Fruit fly (Drosophila melanogaster): Measurements from ENCODE around the gene CG17328.

Gene CG17328

dm6 chr2L:16267159-16268065 is 32.3 kb upstream of the CG17328 start (continued):
- TF ChIP-seq CG6854 (GFP tag; optimal IDR thresholded peaks at IDR 0.05) (no peak), topi (GFP tag; optimal IDR thresholded peaks at IDR 0.05) (peak; percentile 15), CG10669 (GFP tag; optimal IDR thresholded peaks at IDR 0.05) (peak; percentile 41), acj6 (GFP tag; optimal IDR thresholded peaks at IDR 0.05) (peak; percentile 18), achi (GFP tag; optimal IDR thresholded peaks at IDR 0.05) (peak; percentile 31), CG15336 (GFP tag; IDR thresholded peaks at IDR 0.05) (no peak), net (GFP tag; optimal IDR thresholded peaks at IDR 0.05) (no peak), Lpt (GFP tag; optimal IDR thresholded peaks at IDR 0.05) (no peak), Ets21C (GFP tag; optimal IDR thresholded peaks at IDR 0.05) (no peak), CG4318 (GFP tag; optimal IDR thresholded peaks at IDR 0.05) (no peak)

dm6 chr2L:16268107-16268539 is 31.6 kb upstream of the CG17328 start:
- TF ChIP-seq Eip78C (GFP tag) (no peak), CG6276 (GFP tag; optimal IDR thresholded peaks at IDR 0.05) (peak; percentile 32), CG8119 (GFP tag; IDR thresholded peaks at IDR 0.05) (no peak), CG8632 (GFP tag; optimal IDR thresholded peaks at IDR 0.05) (no peak), CG6854 (GFP tag; optimal IDR thresholded peaks at IDR 0.05) (peak; percentile 58), dsx (GFP tag; optimal IDR thresholded peaks at IDR 0.05; ENCODE audit: poor library complexity, severe bottlenecking) (peak; percentile 56), vri (GFP tag; optimal IDR thresholded peaks at IDR 0.05) (peak; percentile 54), CG7368 (GFP tag; optimal IDR thresholded peaks at IDR 0.05) (no peak), net (GFP tag; optimal IDR thresholded peaks at IDR 0.05) (peak; percentile 40), Lpt (GFP tag; optimal IDR thresholded peaks at IDR 0.05) (peak; percentile 42), Gug (GFP tag; IDR thresholded peaks at IDR 0.05) (no peak), achi (GFP tag; optimal IDR thresholded peaks at IDR 0.05) (no peak), CG8319 (GFP tag; optimal IDR thresholded peaks at IDR 0.05) (no peak)

dm6 chr2L:16268869-16269231 is 30.9 kb upstream of the CG17328 start:
- TF ChIP-seq Ets21C (GFP tag; optimal IDR thresholded peaks at IDR 0.05) (no peak), fd59A (GFP tag; optimal IDR thresholded peaks at IDR 0.05) (peak; percentile 1), CG3919 (GFP tag; optimal IDR thresholded peaks at IDR 0.05) (no peak), CG4318 (GFP tag; optimal IDR thresholded peaks at IDR 0.05) (no peak), acj6 (GFP tag; optimal IDR thresholded peaks at IDR 0.05) (no peak), CG10631 (GFP tag; optimal IDR thresholded peaks at IDR 0.05) (peak; percentile 10), Sox14 (GFP tag; optimal IDR thresholded peaks at IDR 0.05) (peak; percentile 23)

dm6 chr2L:16269232-16270134 is 30.3 kb upstream of the CG17328 start:
- TF ChIP-seq CG11762 (GFP tag; optimal IDR thresholded peaks at IDR 0.05; ENCODE audit: insufficient read depth) (peak; percentile 26), Eip93F (GFP tag; optimal IDR thresholded peaks at IDR 0.05) (peak; percentile 52), Eip75B (GFP tag; optimal IDR thresholded peaks at IDR 0.05) (peak; percentile 70), CG8119 (GFP tag; IDR thresholded peaks at IDR 0.05) (no peak), Eip78C (GFP tag) (peak; percentile 91), Gug (GFP tag; IDR thresholded peaks at IDR 0.05) (no peak), dac (GFP tag; optimal IDR thresholded peaks at IDR 0.05) (no peak), CG7368 (GFP tag; optimal IDR thresholded peaks at IDR 0.05) (peak; percentile 84), Hr38 (GFP tag; optimal IDR thresholded peaks at IDR 0.05) (no peak), pdm3 (GFP tag; optimal IDR thresholded peaks at IDR 0.05) (peak; percentile 31), CG10669 (GFP tag; optimal IDR thresholded peaks at IDR 0.05) (peak; percentile 11), Smox (GFP tag; optimal IDR thresholded peaks at IDR 0.05) (peak; percentile 57), Hr4 (GFP tag; optimal IDR thresholded peaks at IDR 0.05) (peak; percentile 6), CG15336 (GFP tag; IDR thresholded peaks at IDR 0.05) (no peak), acj6 (GFP tag; optimal IDR thresholded peaks at IDR 0.05) (peak; percentile 34), topi (GFP tag; optimal IDR thresholded peaks at IDR 0.05) (peak; percentile 73), spab (GFP tag; optimal IDR thresholded peaks at IDR 0.05) (peak; percentile 61), CG1621 (tag; optimal IDR thresholded peaks at IDR 0.05) (peak; percentile 70), cyc (GFP tag; optimal IDR thresholded peaks at IDR 0.05) (peak; percentile 21), CG9139 (GFP tag; optimal IDR thresholded peaks at IDR 0.05) (peak; percentile 80), Blimp-1 (GFP tag; optimal IDR thresholded peaks at IDR 0.05) (peak; percentile 67), vri (GFP tag; optimal IDR thresholded peaks at IDR 0.05) (peak; percentile 97), dsx (GFP tag; optimal IDR thresholded peaks at IDR 0.05; ENCODE audit: poor library complexity, severe bottlenecking) (peak; percentile 61), Sox15 (GFP tag; optimal IDR thresholded peaks at IDR 0.05) (no peak), CG10631 (GFP tag; optimal IDR thresholded peaks at IDR 0.05) (no peak), Ets21C (GFP tag; optimal IDR thresholded peaks at IDR 0.05) (no peak), CG11294 (GFP tag; IDR thresholded peaks at IDR 0.05) (no peak), CG6163 (GFP tag; IDR thresholded peaks at IDR 0.05) (no peak), CG34406 (GFP tag; optimal IDR thresholded peaks at IDR 0.05) (peak; percentile 74)
